Fruit fly (Drosophila melanogaster) whole organism, embryonic: ENCODE results near the gene CG13367.

Experiments used
- Aef1 ChIP-seq: fragments of 200-800 bp; sonication (Bioruptor generic); IDR thresholded peaks from 3 replicates; pipeline ENCODE4 v1.3.6; 2022; ENCODE audit warnings: missing biosample characterization, missing genetic modification characterization
- Awh ChIP-seq: fragments of 200-800 bp; sonication (Bioruptor generic); IDR thresholded peaks from 2 replicates; pipeline ENCODE4, ENCODE4 v1.3.6; 2022; ENCODE audit warnings: missing biosample characterization, missing genetic modification characterization
- CG11695 ChIP-seq: fragments of 200-800 bp; sonication (Bioruptor generic); IDR thresholded peaks from 3 replicates; pipeline ENCODE4 v1.3.6; 2022; ENCODE audit warnings: missing biosample characterization, missing genetic modification characterization
- CG12219 ChIP-seq: fragments of 200-800 bp; sonication (Bioruptor generic); optimal IDR thresholded peaks from 3 replicates; lab custom pipeline; 2018; ENCODE audit warnings: missing biosample characterization, mild to moderate bottlenecking, missing genetic modification characterization
- CG12391 ChIP-seq: fragments of 200-800 bp; sonication (Bioruptor generic); optimal IDR thresholded peaks from 3 replicates; lab custom pipeline; 2018; ENCODE audit warnings: missing biosample characterization, mild to moderate bottlenecking, missing genetic modification characterization, moderate library complexity
- CG14860 ChIP-seq: fragments of 200-800 bp; sonication (Bioruptor generic); IDR thresholded peaks from 3 replicates; pipeline ENCODE4 v1.3.6; 2022; ENCODE audit warnings: missing biosample characterization, missing genetic modification characterization; ENCODE audit not compliant: partially characterized antibody
- CG1603 ChIP-seq: fragments of 200-800 bp; sonication (Bioruptor generic); optimal IDR thresholded peaks from 2 replicates; lab custom pipeline; 2019; ENCODE audit warnings: missing biosample characterization, mild to moderate bottlenecking, missing genetic modification characterization, moderate library complexity
- CG16813 ChIP-seq: fragments of 200-800 bp; sonication (Bioruptor generic); IDR thresholded peaks from 3 replicates; pipeline ENCODE4 v1.3.6; 2022; ENCODE audit warnings: missing biosample characterization, missing genetic modification characterization; ENCODE audit not compliant: partially characterized antibody
- CG3163 ChIP-seq: fragments of 200-800 bp; sonication (Bioruptor generic); optimal IDR thresholded peaks from 3 replicates; lab custom pipeline; 2016; ENCODE audit warnings: missing biosample characterization, missing genetic modification characterization
- CG6791 ChIP-seq: fragments of 200-800 bp; sonication (Bioruptor generic); IDR thresholded peaks from 3 replicates; pipeline ENCODE4 v1.3.6; 2022; ENCODE audit warnings: missing biosample characterization, missing genetic modification characterization; ENCODE audit not compliant: partially characterized antibody
- CG7963 ChIP-seq: fragments of 200-800 bp; sonication (Bioruptor generic); IDR thresholded peaks from 3 replicates; pipeline ENCODE4 v1.3.6; 2022; ENCODE audit warnings: missing biosample characterization, missing genetic modification characterization; ENCODE audit not compliant: partially characterized antibody
- CHES-1-like ChIP-seq: fragments of 200-800 bp; sonication (Bioruptor generic); optimal IDR thresholded peaks from 2 replicates; lab custom pipeline; 2016; ENCODE audit warnings: missing biosample characterization, missing genetic modification characterization
- CTCF ChIP-seq: fragments of 200-800 bp; sonication (Bioruptor generic); optimal IDR thresholded peaks from 2 replicates; lab custom pipeline; 2017; ENCODE audit warnings: missing biosample characterization, mild to moderate bottlenecking, missing genetic modification characterization, moderate library complexity
- D19A ChIP-seq: fragments of 200-800 bp; optimal IDR thresholded peaks from 3 replicates; lab custom pipeline; 2019; ENCODE audit warnings: missing biosample characterization, mild to moderate bottlenecking, missing genetic modification characterization, moderate library complexity
- HLH3B ChIP-seq: fragments of 200-800 bp; sonication (Bioruptor generic); IDR thresholded peaks from 2 replicates; pipeline ENCODE4 v1.3.6; 2022; ENCODE audit warnings: missing biosample characterization, missing genetic modification characterization
- HLH4C ChIP-seq: fragments of 200-800 bp; sonication (Bioruptor generic); IDR thresholded peaks from 3 replicates; pipeline ENCODE4 v1.3.6; 2022; ENCODE audit warnings: missing biosample characterization, missing genetic modification characterization; ENCODE audit not compliant: partially characterized antibody
- Med ChIP-seq: fragments of 200-800 bp; sonication (Bioruptor generic); peaks from one replicate; lab custom pipeline; 2016; ENCODE audit warnings: missing biosample characterization, missing genetic modification characterization, mild to moderate bottlenecking, inconsistent platforms, moderate library complexity
- Nf-YA ChIP-seq: fragments of 200-800 bp; sonication (Bioruptor generic); IDR thresholded peaks from 2 replicates; pipeline ENCODE4 v1.3.6; 2022; ENCODE audit warnings: missing biosample characterization, missing genetic modification characterization
- Opbp ChIP-seq: fragments of 200-800 bp; sonication (Bioruptor generic); IDR thresholded peaks from 3 replicates; pipeline ENCODE4 v1.3.6; 2022; ENCODE audit warnings: missing biosample characterization, missing genetic modification characterization; ENCODE audit not compliant: partially characterized antibody
- Pdp1 ChIP-seq, 2 experiments: fragments of 200-800 bp; sonication (Bioruptor generic); optimal IDR thresholded peaks; 3 replicates each; lab custom pipeline; 2016; ENCODE audit warnings: missing biosample characterization in 2 of 2, missing genetic modification characterization in 2 of 2, mild to moderate bottlenecking in 1 of 2, moderate library complexity in 1 of 2
- Six4 ChIP-seq: fragments of 200-800 bp; sonication (Bioruptor generic); optimal IDR thresholded peaks from 2 replicates; lab custom pipeline; 2016; ENCODE audit warnings: missing biosample characterization, missing genetic modification characterization
- Xrp1 ChIP-seq: fragments of 200-800 bp; sonication (Bioruptor generic); IDR thresholded peaks from 2 replicates; pipeline ENCODE4 v1.3.6; 2022; ENCODE audit warnings: missing biosample characterization, missing genetic modification characterization
- ato ChIP-seq: fragments of 200-800 bp; sonication (Bioruptor generic); IDR thresholded peaks from 2 replicates; pipeline ENCODE4 v1.3.6; 2022; ENCODE audit warnings: missing biosample characterization, missing genetic modification characterization; ENCODE audit not compliant: partially characterized antibody
- caup ChIP-seq: fragments of 200-800 bp; sonication (Bioruptor generic); optimal IDR thresholded peaks from 3 replicates; lab custom pipeline; 2017; ENCODE audit warnings: missing biosample characterization, mild to moderate bottlenecking, missing genetic modification characterization, moderate library complexity; ENCODE audit not compliant: severe bottlenecking
- cg ChIP-seq: fragments of 200-800 bp; sonication (Bioruptor generic); optimal IDR thresholded peaks from 3 replicates; lab custom pipeline; 2019; ENCODE audit warnings: missing biosample characterization, mild to moderate bottlenecking, missing genetic modification characterization, moderate library complexity
- chif ChIP-seq, 2 experiments: fragments of 200-800 bp; sonication (Bioruptor generic); optimal IDR thresholded peaks; 3 replicates each; lab custom pipeline; 2016; ENCODE audit warnings: missing biosample characterization in 2 of 2, missing genetic modification characterization in 2 of 2
- chn ChIP-seq: fragments of 200-800 bp; sonication (Bioruptor generic); optimal IDR thresholded peaks from 2 replicates; lab custom pipeline; 2016; ENCODE audit warnings: missing biosample characterization, missing genetic modification characterization
- crol ChIP-seq: fragments of 200-800 bp; sonication (Bioruptor generic); IDR thresholded peaks from 2 replicates; pipeline ENCODE4 v1.3.6; 2022; ENCODE audit warnings: missing biosample characterization, missing genetic modification characterization
- danr ChIP-seq: fragments of 200-800 bp; sonication (Bioruptor generic); IDR thresholded peaks from 2 replicates; pipeline ENCODE4 v1.3.6; 2022; ENCODE audit warnings: missing biosample characterization, missing genetic modification characterization
- gem ChIP-seq: fragments of 200-800 bp; sonication (Bioruptor generic); optimal IDR thresholded peaks from 2 replicates; lab custom pipeline; 2019; ENCODE audit warnings: missing biosample characterization, mild to moderate bottlenecking, missing genetic modification characterization, moderate library complexity
- ham ChIP-seq: fragments of 200-800 bp; sonication (Bioruptor generic); IDR thresholded peaks from 2 replicates; pipeline ENCODE4 v1.3.6; 2022; ENCODE audit warnings: missing biosample characterization, missing genetic modification characterization
- otp ChIP-seq: fragments of 200-800 bp; sonication (Bioruptor generic); IDR thresholded peaks from 3 replicates; pipeline ENCODE4, ENCODE4 v1.3.6; 2022; ENCODE audit warnings: missing biosample characterization, missing genetic modification characterization
- pan ChIP-seq, 4 experiments: fragments of >200 bp in 3 of 4; fragments of 200-800 bp in 1 of 4; sonication (Bioruptor generic) in 1 of 4; optimal IDR thresholded peaks in 3 of 4; IDR thresholded peaks in 1 of 4; 2 replicates each; pipeline versions ENCODE4 v1.3.6 to Lab custom; 2017 to 2022; ENCODE audit warnings: missing biosample characterization in 2 of 4, missing genetic modification characterization in 2 of 4, mixed read lengths in 1 of 4
- peb ChIP-seq: fragments of 200-800 bp; sonication (Bioruptor generic); IDR thresholded peaks from 2 replicates; pipeline ENCODE4 v1.3.6; 2022; ENCODE audit warnings: missing biosample characterization, missing genetic modification characterization
- pnt ChIP-seq: fragments of 200-800 bp; sonication (Bioruptor generic); optimal IDR thresholded peaks from 3 replicates; lab custom pipeline; 2016; ENCODE audit warnings: missing biosample characterization, missing genetic modification characterization
- pros ChIP-seq: fragments of 200-800 bp; sonication (Bioruptor generic); optimal IDR thresholded peaks from 3 replicates; lab custom pipeline; 2019; ENCODE audit warnings: missing biosample characterization, mild to moderate bottlenecking, missing genetic modification characterization, moderate library complexity
- pzg ChIP-seq: fragments of 200-800 bp; sonication (Bioruptor generic); optimal IDR thresholded peaks from 3 replicates; lab custom pipeline; 2018; ENCODE audit warnings: missing biosample characterization, mild to moderate bottlenecking, missing genetic modification characterization, moderate library complexity
- ro ChIP-seq: fragments of 200-800 bp; sonication (Bioruptor generic); IDR thresholded peaks from 2 replicates; pipeline ENCODE4 v1.3.6; 2022; ENCODE audit warnings: missing biosample characterization, missing genetic modification characterization
- sd ChIP-seq: fragments of 200-800 bp; sonication (Bioruptor generic); optimal IDR thresholded peaks from 3 replicates; lab custom pipeline; 2018; ENCODE audit warnings: missing biosample characterization, mild to moderate bottlenecking, missing genetic modification characterization, moderate library complexity
- sug ChIP-seq: fragments of 200-800 bp; optimal IDR thresholded peaks from 2 replicates; lab custom pipeline; 2019; ENCODE audit warnings: missing biosample characterization, mild to moderate bottlenecking, missing genetic modification characterization, moderate library complexity
- tin ChIP-seq: fragments of 200-800 bp; sonication (Bioruptor generic); optimal IDR thresholded peaks from 3 replicates; lab custom pipeline; 2016; ENCODE audit warnings: missing biosample characterization, missing genetic modification characterization
- tio ChIP-seq: fragments of 200-800 bp; sonication (Bioruptor generic); optimal IDR thresholded peaks from 2 replicates; lab custom pipeline; 2017; ENCODE audit warnings: missing biosample characterization, missing genetic modification characterization, inconsistent platforms
- vfl ChIP-seq: fragments of 200-800 bp; sonication (Bioruptor generic); optimal IDR thresholded peaks from 2 replicates; lab custom pipeline; 2016; ENCODE audit warnings: missing biosample characterization, missing genetic modification characterization
- vnd ChIP-seq: fragments of 200-800 bp; sonication (Bioruptor generic); IDR thresholded peaks from 3 replicates; pipeline ENCODE4 v1.3.6; 2022; ENCODE audit warnings: missing biosample characterization, missing genetic modification characterization; ENCODE audit not compliant: partially characterized antibody
- z ChIP-seq: fragments of 200-800 bp; sonication (Bioruptor generic); IDR thresholded peaks from 3 replicates; pipeline ENCODE4 v1.3.6; 2022; ENCODE audit warnings: missing biosample characterization, missing genetic modification characterization
- zf30C ChIP-seq: fragments of 200-800 bp; sonication (Bioruptor generic); optimal IDR thresholded peaks from 3 replicates; lab custom pipeline; 2018; ENCODE audit warnings: missing biosample characterization, mild to moderate bottlenecking, missing genetic modification characterization

CG13367 gene

DNA sequence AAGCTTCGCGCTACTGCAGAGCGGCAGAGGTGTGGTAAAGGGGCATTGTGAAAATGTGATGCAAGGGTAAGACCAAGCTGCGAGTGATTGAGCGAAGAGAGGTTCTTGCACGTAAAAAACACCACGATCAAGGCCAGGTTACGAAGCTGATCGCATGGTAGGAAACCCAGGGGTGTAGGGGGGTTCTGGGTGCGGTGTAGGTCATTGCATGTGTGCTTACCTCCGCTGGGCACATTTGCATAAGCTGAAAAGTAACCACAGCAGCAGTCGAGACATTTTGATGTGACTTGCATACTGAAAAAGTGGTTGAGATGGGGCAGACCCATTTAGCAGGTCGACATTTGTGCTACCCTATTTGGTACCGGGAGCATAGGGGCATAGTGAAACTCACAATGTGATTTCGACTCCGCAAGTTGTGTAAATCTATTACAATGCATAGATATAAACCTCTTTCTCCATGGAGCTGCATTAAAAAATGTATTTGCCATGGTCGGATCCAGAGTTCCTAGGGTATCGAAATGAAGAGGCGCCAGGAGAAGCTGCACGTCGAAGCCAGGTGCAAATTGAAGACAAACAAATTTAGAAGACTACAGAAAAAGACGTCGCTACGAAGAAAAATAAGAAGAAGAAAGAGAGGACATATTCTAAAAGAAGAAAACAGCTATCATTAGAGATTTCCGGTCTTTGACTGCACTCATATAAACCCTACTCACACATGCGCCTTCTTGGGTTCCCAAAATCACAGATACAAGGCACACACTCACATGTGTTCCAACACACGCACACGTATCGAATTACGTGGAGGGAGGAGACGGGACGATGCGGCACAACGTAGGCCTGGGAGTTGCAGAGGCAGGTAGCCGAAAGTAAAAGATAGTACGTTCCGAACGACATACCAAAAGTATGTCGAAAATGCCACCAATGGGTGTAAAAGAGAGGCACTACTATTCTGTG is 48.5 kb downstream of the CG13367 start (continued):
- TF ChIP-seq CG12391 (tag; lab: Kevin White, UChicago) (peak; percentile 8), gem (peak; percentile 15), sd (tag; lab: Kevin White, UChicago) (peak; percentile 18), Opbp (0 out of 3 replicates have a peak, but pooled peaks have one; percentile 27), otp (GFP tag; lab: Robert Waterston, UW) (0 out of 3 replicates have a peak, but pooled peaks have one; percentile 29), pzg (GFP tag; lab: Kevin White, UChicago) (no peak), CG12219 (no peak), Pdp1 (GFP tag; optimal IDR thresholded peaks at IDR 0.05; lab: Kevin White, UChicago) (peak in 1 of 2 experiments; percentile 0), Med (GFP tag; lab: Kevin White, UChicago) (no peak), crol (GFP tag; lab: Robert Waterston, UW) (peak; percentile 78), Xrp1 (peak; percentile 44; the same call in 1 of the 2 replicates), chif (GFP tag; optimal IDR thresholded peaks at IDR 0.05; lab: Kevin White, UChicago) (peak in 1 of 2 experiments; percentile 1), pan (optimal IDR thresholded peaks at IDR 0.05; lab: Kevin White, UChicago) (peak in 1 of 2 experiments; percentile 40), pan (GFP tag; optimal IDR thresholded peaks at IDR 0.05 in 1 of 2, IDR thresholded peaks at IDR 0.05 in 1 of 2) (no peak), CG1603 (tag; lab: Kevin White, UChicago) (peak; percentile 26), CG6791 (GFP tag; lab: Robert Waterston, UW) (0 out of 3 replicates have a peak, but pooled peaks have one; percentile 6), D19A (tag; lab: Kevin White, UChicago) (peak; percentile 29), peb (GFP tag; lab: Robert Waterston, UW) (no peak), z (GFP tag; lab: Robert Waterston, UW) (no peak), caup (GFP tag; lab: Kevin White, UChicago) (no peak), pros (peak; percentile 88), Aef1 (GFP tag; lab: Robert Waterston, UW) (no peak), CG11695 (no peak), chn (GFP tag; lab: Kevin White, UChicago) (peak; percentile 20), cg (peak; percentile 76), pnt (GFP tag; lab: Kevin White, UChicago) (no peak)

DNA sequence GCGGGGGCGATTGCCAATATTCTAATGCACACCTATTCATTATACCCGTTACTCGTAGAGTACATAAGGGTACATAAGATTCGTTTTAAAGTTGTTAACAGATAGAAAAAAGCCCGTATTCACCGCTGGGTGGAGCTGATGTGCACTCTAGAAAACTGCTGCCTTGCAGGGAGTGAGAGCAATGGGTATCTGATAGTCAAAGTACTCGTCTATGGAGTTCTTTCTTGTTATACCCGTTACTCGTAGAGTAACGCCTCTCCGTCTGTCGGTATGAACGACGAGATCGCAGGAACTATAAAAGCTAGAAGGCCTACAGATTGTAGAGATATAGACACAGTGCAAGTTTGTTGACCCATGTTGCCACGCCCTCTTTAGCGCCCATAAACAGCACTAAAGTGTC is 49.4 kb downstream of the CG13367 start:
- TF ChIP-seq Six4 (GFP tag; lab: Kevin White, UChicago) = no peak
- no peak for TF ChIP-seq tin (GFP tag; lab: Kevin White, UChicago)
- peak; percentile 55; the same call in 2 of the 3 replicates for TF ChIP-seq CG7963
- TF ChIP-seq vnd (GFP tag; lab: Robert Waterston, UW) = 0 out of 3 replicates have a peak, but pooled peaks have one; percentile 40
- TF ChIP-seq vfl (GFP tag; lab: Kevin White, UChicago) = no peak
- peak; percentile 54; the same call in 2 of the 3 replicates for TF ChIP-seq CG6791 (GFP tag; lab: Robert Waterston, UW)
- peak; percentile 46 for TF ChIP-seq Med (GFP tag; lab: Kevin White, UChicago)
- TF ChIP-seq CG3163 (GFP tag; lab: Kevin White, UChicago) = no peak
- no peak for TF ChIP-seq sug (tag; lab: Kevin White, UChicago)
- TF ChIP-seq ato (GFP tag; lab: Robert Waterston, UW) = peak; percentile 35; the same call in 1 of the 2 replicates
- TF ChIP-seq HLH3B (GFP tag; lab: Robert Waterston, UW) = no peak
- TF ChIP-seq ham (GFP tag; lab: Robert Waterston, UW) = no peak
- TF ChIP-seq tio (GFP tag; lab: Kevin White, UChicago) = no peak
- TF ChIP-seq D19A (tag; lab: Kevin White, UChicago) = peak; percentile 82
- TF ChIP-seq ro = no peak
- TF ChIP-seq HLH4C = peak; percentile 56
- peak; percentile 63 for TF ChIP-seq CG16813
- no peak for TF ChIP-seq CHES-1-like (GFP tag; lab: Kevin White, UChicago)
- TF ChIP-seq CTCF (GFP tag; lab: Kevin White, UChicago) = peak; percentile 67
- TF ChIP-seq danr (GFP tag; lab: Robert Waterston, UW) = no peak
- peak; percentile 14; the same call in 1 of the 3 replicates for TF ChIP-seq CG14860
- no peak for TF ChIP-seq Nf-YA (GFP tag; lab: Robert Waterston, UW)
- no peak for TF ChIP-seq zf30C
- no peak for TF ChIP-seq Awh
